Worm (Caenorhabditis elegans) whole organism, young adult: ENCODE measurements around the gene C04G6.13.
"Not testable (repeated sequence)": the region's sequence is repeated elsewhere in the genome, so short reads cannot be mapped to it uniquely, and the experiment has no call there.

Experiments
- C17E4.6 ChIP-seq: fragments of 200-800 bp; sonication (Bioruptor generic); IDR thresholded peaks from 2 replicates; pipeline ENCODE4 v1.3.6; 2022; ENCODE audit warnings: missing genetic modification reagents, missing genetic modification characterization, missing compliant biosample characterization
- F39B2.1 ChIP-seq: fragments of 200-800 bp; sonication (Bioruptor generic); IDR thresholded peaks from 2 replicates; pipeline ENCODE4 v1.3.6; 2022; ENCODE audit warnings: missing genetic modification reagents, missing genetic modification characterization, missing compliant biosample characterization
- F55B11.4 ChIP-seq: sonication (generic microtip); optimal IDR thresholded peaks from 2 replicates; lab custom pipeline; 2016; ENCODE audit warnings: missing compliant biosample characterization, missing genetic modification characterization, borderline replicate concordance; ENCODE audit not compliant: insufficient read depth
- F57A8.1 ChIP-seq: fragments of 200-800 bp; sonication (Bioruptor generic); optimal IDR thresholded peaks from 2 replicates; lab custom pipeline; 2018; ENCODE audit warnings: mild to moderate bottlenecking, missing genetic modification characterization, moderate library complexity, missing compliant biosample characterization
- F57C9.4 ChIP-seq: sonication (generic microtip); optimal IDR thresholded peaks from 2 replicates; lab custom pipeline; 2017; ENCODE audit warnings: mild to moderate bottlenecking, missing genetic modification characterization, missing compliant biosample characterization
- K12H6.12 ChIP-seq: fragments of 200-800 bp; sonication (Bioruptor generic); optimal IDR thresholded peaks from 2 replicates; lab custom pipeline; 2018; ENCODE audit warnings: mild to moderate bottlenecking, missing genetic modification characterization, missing compliant biosample characterization
- Y56A3A.18 ChIP-seq: fragments of 200-800 bp; sonication (Bioruptor generic); IDR thresholded peaks from 2 replicates; pipeline ENCODE4 v1.3.6; 2022; ENCODE audit warnings: missing genetic modification reagents, missing genetic modification characterization, missing compliant biosample characterization
- Y95B8A.8 ChIP-seq: fragments of 200-800 bp; sonication (Bioruptor generic); IDR thresholded peaks from 2 replicates; pipeline ENCODE4 v1.3.6; 2022; ENCODE audit warnings: missing genetic modification reagents, missing genetic modification characterization, missing compliant biosample characterization
- ZK185.1 ChIP-seq: sonication (generic microtip); optimal IDR thresholded peaks from 2 replicates; lab custom pipeline; 2016; ENCODE audit warnings: mild to moderate bottlenecking, missing genetic modification characterization, missing compliant biosample characterization; ENCODE audit not compliant: poor library complexity, severe bottlenecking
- attf-5 ChIP-seq: fragments of 200-800 bp; sonication (Bioruptor generic); optimal IDR thresholded peaks from 2 replicates; lab custom pipeline; 2018; ENCODE audit warnings: mild to moderate bottlenecking, missing genetic modification characterization, missing compliant biosample characterization
- attf-6 ChIP-seq: fragments of 200-800 bp; sonication (Bioruptor generic); IDR thresholded peaks from 2 replicates; pipeline ENCODE4 v1.3.6; 2022; ENCODE audit warnings: missing genetic modification reagents, missing genetic modification characterization, missing compliant biosample characterization
- bed-2 ChIP-seq: fragments of 200-800 bp; sonication (Bioruptor generic); IDR thresholded peaks from 2 replicates; pipeline ENCODE4 v1.3.6; 2022; ENCODE audit warnings: missing genetic modification reagents, missing genetic modification characterization, missing compliant biosample characterization
- ccch-3 ChIP-seq: fragments of 200-800 bp; sonication (Bioruptor generic); optimal IDR thresholded peaks from 2 replicates; lab custom pipeline; 2018; ENCODE audit warnings: mild to moderate bottlenecking, missing genetic modification characterization, missing compliant biosample characterization
- cebp-1 ChIP-seq, 2 experiments: fragments of 200-800 bp in 1 of 2; sonication (Bioruptor generic) in 1 of 2; sonication (generic microtip) in 1 of 2; IDR thresholded peaks in 1 of 2; optimal IDR thresholded peaks in 1 of 2; 2 replicates each; pipeline versions ENCODE4 v1.3.6 to Lab custom; 2017 to 2022; ENCODE audit warnings: missing compliant biosample characterization in 2 of 2, missing genetic modification characterization in 2 of 2, mild to moderate bottlenecking in 1 of 2, missing genetic modification reagents in 1 of 2, moderate library complexity in 1 of 2
- ceh-100 ChIP-seq: fragments of 200-800 bp; sonication (Bioruptor generic); IDR thresholded peaks from 2 replicates; pipeline ENCODE4 v1.3.6; 2022; ENCODE audit warnings: missing genetic modification reagents, missing genetic modification characterization, missing compliant biosample characterization
- ceh-27 ChIP-seq: fragments of 200-800 bp; sonication (Bioruptor generic); optimal IDR thresholded peaks from 2 replicates; lab custom pipeline; 2018; ENCODE audit warnings: mild to moderate bottlenecking, missing genetic modification characterization, moderate library complexity, missing compliant biosample characterization
- ceh-40 ChIP-seq: fragments of 200-800 bp; sonication (Bioruptor generic); IDR thresholded peaks from 2 replicates; pipeline ENCODE4 v1.3.6; 2022; ENCODE audit warnings: missing genetic modification characterization, missing compliant biosample characterization
- ceh-58 ChIP-seq: fragments of 200-800 bp; sonication (Bioruptor generic); IDR thresholded peaks from 2 replicates; pipeline ENCODE4 v1.3.6; 2022; ENCODE audit warnings: missing genetic modification characterization, missing compliant biosample characterization
- ceh-79 ChIP-seq: sonication (generic microtip); optimal IDR thresholded peaks from 2 replicates; lab custom pipeline; 2017; ENCODE audit warnings: mild to moderate bottlenecking, missing genetic modification characterization, missing compliant biosample characterization
- dox-1 ChIP-seq: fragments of 200-800 bp; sonication (Bioruptor generic); IDR thresholded peaks from 2 replicates; pipeline ENCODE4 v1.3.6; 2022; ENCODE audit warnings: missing genetic modification reagents, missing genetic modification characterization, missing compliant biosample characterization
- dpff-1 ChIP-seq: sonication (generic microtip); optimal IDR thresholded peaks from 2 replicates; lab custom pipeline; 2017; ENCODE audit warnings: mild to moderate bottlenecking, missing genetic modification characterization, missing compliant biosample characterization
- egrh-3 ChIP-seq: fragments of 200-800 bp; sonication (Bioruptor generic); IDR thresholded peaks from 2 replicates; pipeline ENCODE4 v1.3.6; 2022; ENCODE audit warnings: missing genetic modification reagents, missing genetic modification characterization, missing compliant biosample characterization
- fkh-3 ChIP-seq: sonication (generic microtip); optimal IDR thresholded peaks from 2 replicates; lab custom pipeline; 2016; ENCODE audit warnings: mild to moderate bottlenecking, missing genetic modification characterization, missing compliant biosample characterization
- hlh-12 ChIP-seq: sonication (generic microtip); optimal IDR thresholded peaks from 2 replicates; lab custom pipeline; 2016; ENCODE audit warnings: missing genetic modification characterization, missing compliant biosample characterization
- hrde-1 ChIP-seq: sonication (generic microtip); optimal IDR thresholded peaks from 2 replicates; lab custom pipeline; 2016; ENCODE audit warnings: missing genetic modification characterization, mild to moderate bottlenecking, missing compliant biosample characterization, moderate library complexity, missing genotype, missing genetic modification reagents, borderline replicate concordance
- lag-1 ChIP-seq: fragments of 200-800 bp; sonication (Bioruptor generic); IDR thresholded peaks from 2 replicates; pipeline ENCODE4 v1.3.6; 2022; ENCODE audit warnings: missing genetic modification reagents, missing genetic modification characterization, missing compliant biosample characterization
- let-607 ChIP-seq, 2 experiments: fragments of 200-800 bp in 1 of 2; sonication (Bioruptor generic) in 1 of 2; sonication (generic microtip) in 1 of 2; optimal IDR thresholded peaks; 2 replicates each; lab custom pipeline; 2016 to 2018; ENCODE audit warnings: mild to moderate bottlenecking in 2 of 2, missing compliant biosample characterization in 2 of 2, missing genetic modification characterization in 2 of 2, moderate library complexity in 2 of 2, missing genotype in 1 of 2
- lin-35 ChIP-seq, 3 experiments: fragments of 150-350 bp in 2 of 3; sonication (generic microtip) in 1 of 3; optimal IDR thresholded peaks; 2 replicates each; lab custom pipeline; 2014 to 2018; ENCODE audit warnings: missing biosample characterization in 3 of 3, missing genetic modification characterization in 3 of 3, missing genetic modification reagents in 3 of 3
- lin-54 ChIP-seq: fragments of 200-800 bp; sonication (Bioruptor generic); optimal IDR thresholded peaks from 2 replicates; lab custom pipeline; 2018; ENCODE audit warnings: mild to moderate bottlenecking, missing genetic modification characterization, missing compliant biosample characterization
- lir-1 ChIP-seq: fragments of 200-800 bp; sonication (Bioruptor generic); conservative IDR thresholded peaks from 2 replicates; pipeline ENCODE4 v1.3.6; 2022; ENCODE audit warnings: missing genetic modification reagents, missing genetic modification characterization, missing compliant biosample characterization
- madf-6 ChIP-seq: fragments of 200-800 bp; sonication (Bioruptor generic); IDR thresholded peaks from 2 replicates; pipeline ENCODE4 v1.3.6; 2022; ENCODE audit warnings: missing genetic modification reagents, missing genetic modification characterization, missing compliant biosample characterization
- madf-8 ChIP-seq: fragments of 200-800 bp; sonication (Bioruptor generic); conservative IDR thresholded peaks from 2 replicates; pipeline ENCODE4 v1.3.6; 2022; ENCODE audit warnings: missing genetic modification reagents, missing genetic modification characterization, missing compliant biosample characterization
- mes-4 ChIP-seq: sonication (generic microtip); optimal IDR thresholded peaks from 2 replicates; lab custom pipeline; 2016; ENCODE audit warnings: missing genotype, missing genetic modification characterization, missing compliant biosample characterization
- nfya-2 ChIP-seq: fragments of 200-800 bp; sonication (Bioruptor generic); IDR thresholded peaks from 2 replicates; pipeline ENCODE4 v1.3.6; 2022; ENCODE audit warnings: missing genetic modification reagents, missing genetic modification characterization, missing compliant biosample characterization
- nhr-80 ChIP-seq: sonication (generic microtip); optimal IDR thresholded peaks from 2 replicates; lab custom pipeline; 2016; ENCODE audit warnings: missing genetic modification characterization, missing compliant biosample characterization
- sea-2 ChIP-seq: fragments of 200-800 bp; sonication (Bioruptor generic); IDR thresholded peaks from 2 replicates; pipeline ENCODE4 v1.3.6; 2022; ENCODE audit warnings: missing genetic modification characterization, missing compliant biosample characterization
- somi-1 ChIP-seq: fragments of 200-800 bp; sonication (Bioruptor generic); optimal IDR thresholded peaks from 2 replicates; lab custom pipeline; 2018; ENCODE audit warnings: mild to moderate bottlenecking, missing genetic modification characterization, missing compliant biosample characterization
- sptf-2 ChIP-seq: fragments of 200-800 bp; sonication (Bioruptor generic); optimal IDR thresholded peaks from 2 replicates; lab custom pipeline; 2018; ENCODE audit warnings: mild to moderate bottlenecking, missing genetic modification characterization, missing compliant biosample characterization
- tlf-1 ChIP-seq: fragments of 200-800 bp; sonication (Bioruptor generic); optimal IDR thresholded peaks from 2 replicates; lab custom pipeline; 2018; ENCODE audit warnings: mild to moderate bottlenecking, missing genetic modification characterization, missing compliant biosample characterization
- unc-62 ChIP-seq: fragments of 150-350 bp; optimal IDR thresholded peaks from 2 replicates; lab custom pipeline; 2014; ENCODE audit warnings: missing biosample characterization, missing genetic modification reagents, missing genetic modification characterization
- ztf-25 ChIP-seq: fragments of 200-800 bp; sonication (Bioruptor generic); IDR thresholded peaks from 2 replicates; pipeline ENCODE4 v1.3.6; 2022; ENCODE audit warnings: missing genetic modification reagents, missing genetic modification characterization, missing compliant biosample characterization
- ztf-6 ChIP-seq: fragments of 200-800 bp; sonication (Bioruptor generic); IDR thresholded peaks from 2 replicates; pipeline ENCODE4 v1.3.6; 2022; ENCODE audit warnings: missing genetic modification reagents, missing genetic modification characterization, missing compliant biosample characterization

Gene C04G6.13

ce11 chrII:5112082-5112481 lies 18.0 kb downstream of the C04G6.13 start, which contains the start of gene F09C12.8:
TSS of gene F09C12.8 (plus strand) at chrII:5112382.
- TF ChIP-seq ztf-25 (GFP tag; lab: Robert Waterston, UW) (no peak), ceh-100 (GFP tag; lab: Robert Waterston, UW) (no peak), mes-4 (tag; lab: Kevin White, UChicago) (no peak), dox-1 (no peak), sptf-2 (GFP tag; lab: Kevin White, UChicago) (no peak), Y95B8A.8 (no peak), sea-2 (GFP tag; lab: Robert Waterston, UW) (no peak), nfya-2 (no peak), let-607 (tag; optimal IDR thresholded peaks at IDR 0.05; lab: Kevin White, UChicago) (no peak)

ce11 chrII:5115235-5115634 lies 21.2 kb downstream of the C04G6.13 start, which contains the start of gene msp-74:
TSS of gene msp-74 (minus strand) at chrII:5115335.
- TF ChIP-seq sea-2 (GFP tag; lab: Robert Waterston, UW); unc-62 (GFP tag; lab: Kevin White, UChicago); fkh-3 (tag; lab: Kevin White, UChicago): not testable (repeated sequence)

ce11 chrII:5115733-5116132 lies 21.7 kb downstream of the C04G6.13 start, which contains the start of gene srsy-1:
TSS of gene srsy-1 (plus strand) at chrII:5116033.
- TF ChIP-seq C17E4.6 (GFP tag; lab: Robert Waterston, UW) (no peak), ztf-6 (GFP tag; lab: Robert Waterston, UW) (no peak), ccch-3 (GFP tag; lab: Kevin White, UChicago) (no peak), hrde-1 (tag; lab: Kevin White, UChicago) (no peak), attf-5 (GFP tag; lab: Kevin White, UChicago) (no peak), lag-1 (GFP tag; lab: Robert Waterston, UW) (no peak), hlh-12 (no peak), lin-35 (GFP tag; optimal IDR thresholded peaks at IDR 0.05; lab: Kevin White, UChicago) (no peak)
- TF ChIP-seq, all 124 proteins: peak for 0

- no peak for TF ChIP-seq hlh-12
- TF ChIP-seq lin-54 (GFP tag; lab: Kevin White, UChicago) = no peak
- no peak for TF ChIP-seq somi-1 (GFP tag; lab: Kevin White, UChicago)
- TF ChIP-seq tlf-1 = no peak
- no peak for TF ChIP-seq F57C9.4 (tag; lab: Kevin White, UChicago)
- no peak for TF ChIP-seq ceh-27 (GFP tag; lab: Kevin White, UChicago)
- no peak for TF ChIP-seq ceh-79 (tag; lab: Kevin White, UChicago)
- no peak for TF ChIP-seq ZK185.1 (tag; lab: Kevin White, UChicago)
- TF ChIP-seq madf-6 (GFP tag; lab: Robert Waterston, UW) = no peak
- TF ChIP-seq K12H6.12 (tag; lab: Kevin White, UChicago) = no peak
- no peak for TF ChIP-seq Y56A3A.18 (GFP tag; lab: Robert Waterston, UW)
Measured at ce11 chrII:5120612-5121011, 26.6 kb downstream of the C04G6.13 start.

ce11 chrII:5130081-5130480 lies 36.0 kb downstream of the C04G6.13 start, which contains the start of gene lgc-56:
TSS of gene lgc-56 (plus strand) at chrII:5130381.
- TF ChIP-seq dpff-1 (tag; lab: Kevin White, UChicago) (no peak), madf-8 (GFP tag; lab: Robert Waterston, UW) (no peak), sptf-2 (GFP tag; lab: Kevin White, UChicago) (no peak), ceh-40 (GFP tag; lab: Robert Waterston, UW) (no peak), F39B2.1 (GFP tag; lab: Robert Waterston, UW) (no peak), ZK185.1 (tag; lab: Kevin White, UChicago) (no peak), attf-6 (GFP tag; lab: Robert Waterston, UW) (no peak), ceh-58 (GFP tag; lab: Robert Waterston, UW) (no peak), bed-2 (GFP tag; lab: Robert Waterston, UW) (no peak), lir-1 (GFP tag; lab: Robert Waterston, UW) (no peak), egrh-3 (GFP tag; lab: Robert Waterston, UW) (no peak), F57A8.1 (GFP tag; lab: Kevin White, UChicago) (no peak), nhr-80 (tag; lab: Kevin White, UChicago) (no peak), cebp-1 (GFP tag; IDR thresholded peaks at IDR 0.05; lab: Robert Waterston, UW) (no peak), cebp-1 (tag; optimal IDR thresholded peaks at IDR 0.05; lab: Kevin White, UChicago) (no peak), F55B11.4 (tag; lab: Kevin White, UChicago) (no peak)
